Worm (Caenorhabditis elegans) whole organism, L1 larva: Measurements from ENCODE around the gene B0001.8.

ENCODE experiments used
- alr-1 ChIP-seq: fragments of 200-800 bp; sonication (Bioruptor generic); optimal IDR thresholded peaks from 2 replicates; lab custom pipeline; 2018; ENCODE audit warnings: borderline replicate concordance, mild to moderate bottlenecking, missing genetic modification characterization, missing compliant biosample characterization
- blmp-1 ChIP-seq: fragments of 150-350 bp; optimal IDR thresholded peaks from 2 replicates; lab custom pipeline; 2014; ENCODE audit warnings: missing biosample characterization, missing genetic modification characterization
- elt-2 ChIP-seq: sonication (generic microtip); optimal IDR thresholded peaks from 2 replicates; lab custom pipeline; 2016; ENCODE audit warnings: missing genetic modification characterization, mild to moderate bottlenecking, inconsistent platforms, missing compliant biosample characterization, missing genetic modification reagents
- mep-1 ChIP-seq: fragments of 150-350 bp; optimal IDR thresholded peaks from 2 replicates; lab custom pipeline; 2014; ENCODE audit warnings: missing biosample characterization, missing genetic modification characterization
- nhr-28 ChIP-seq: fragments of 150-350 bp; optimal IDR thresholded peaks from 2 replicates; lab custom pipeline; 2014; ENCODE audit warnings: missing biosample characterization, missing genetic modification characterization
- nhr-90 ChIP-seq: sonication (generic microtip); optimal IDR thresholded peaks from 2 replicates; lab custom pipeline; 2016; ENCODE audit warnings: mild to moderate bottlenecking, missing genetic modification characterization, missing compliant biosample characterization; ENCODE audit not compliant: poor library complexity
- skn-1 ChIP-seq: fragments of 150-350 bp; optimal IDR thresholded peaks from 2 replicates; lab custom pipeline; 2014; ENCODE audit warnings: missing biosample characterization, missing genetic modification characterization
- unc-62 ChIP-seq: fragments of 150-350 bp; optimal IDR thresholded peaks from 2 replicates; lab custom pipeline; 2014; ENCODE audit warnings: missing biosample characterization, missing genetic modification reagents, missing genetic modification characterization
- unc-86 ChIP-seq: sonication (generic microtip); optimal IDR thresholded peaks from 2 replicates; lab custom pipeline; 2016; ENCODE audit warnings: missing genetic modification characterization, missing compliant biosample characterization
- ztf-4 ChIP-seq: fragments of 150-350 bp; optimal IDR thresholded peaks from 2 replicates; lab custom pipeline; 2014; ENCODE audit warnings: missing biosample characterization, missing genetic modification characterization

- TF ChIP-seq nhr-28 (tag; lab: Kevin White, UChicago) = no peak
- no peak for TF ChIP-seq skn-1 (tag; lab: Kevin White, UChicago)
- TF ChIP-seq alr-1 (tag; lab: Kevin White, UChicago) = no peak
- no peak for TF ChIP-seq elt-2 (tag; lab: Kevin White, UChicago)
- TF ChIP-seq ztf-4 (tag; lab: Kevin White, UChicago) = no peak
- TF ChIP-seq unc-62 (GFP tag; lab: Kevin White, UChicago) = no peak
- TF ChIP-seq blmp-1 (tag; lab: Kevin White, UChicago) = peak; percentile 27
- no peak for TF ChIP-seq unc-86 (tag; lab: Kevin White, UChicago)
- no peak for TF ChIP-seq nhr-90 (tag; lab: Kevin White, UChicago)
- no peak for TF ChIP-seq mep-1 (tag; lab: Kevin White, UChicago)
These were observed 51.3 kb downstream of the B0001.8 start, which contains the start of gene F11A10.6 for ce11 chrIV:12089551-12089950.
